Worm (Caenorhabditis elegans): ENCODE data around the gene M02H5.8.

DNA sequence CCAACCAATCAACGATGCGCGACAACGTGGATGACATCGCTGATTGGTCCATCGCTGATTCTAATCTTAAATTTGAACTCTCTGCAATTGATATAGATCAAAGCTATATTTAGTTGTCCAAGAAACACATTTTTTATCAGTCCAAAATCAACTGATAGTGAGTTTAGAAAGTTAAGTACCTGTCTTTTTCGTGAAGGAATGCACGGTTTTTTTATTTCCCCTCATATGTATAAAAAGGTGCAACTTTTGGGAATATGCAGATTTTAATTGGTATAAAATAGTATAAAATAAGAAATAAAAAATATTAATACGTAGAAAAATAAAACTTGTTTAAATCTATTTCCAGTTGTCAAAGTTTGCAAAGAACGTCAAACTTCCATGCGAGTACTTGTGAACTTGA lies 31.3 kb upstream of the M02H5.8 start, which contains the start of gene Y39D8A.1:
- TF ChIP-seq unc-62 (GFP tag; optimal IDR thresholded peaks at IDR 0.05 in 1 of 2), result no peak
- no peak for TF ChIP-seq unc-62 (tag; optimal IDR thresholded peaks at IDR 0.05)
- TF ChIP-seq attf-4 (tag; optimal IDR thresholded peaks at IDR 0.05), result no peak
- no peak for TF ChIP-seq skn-1 (tag; optimal IDR thresholded peaks at IDR 0.05)

Data from whole organism, L4 larva.